Worm (Caenorhabditis elegans): Measurements from ENCODE around the gene F55C12.4.

- TF ChIP-seq ztf-11 (tag; optimal IDR thresholded peaks at IDR 0.05): no peak
- TF ChIP-seq pha-4 (tag; optimal IDR thresholded peaks at IDR 0.05): no peak
- no peak for TF ChIP-seq unc-62 (GFP tag; optimal IDR thresholded peaks at IDR 0.05)
- no peak for TF ChIP-seq nhr-76 (tag; optimal IDR thresholded peaks at IDR 0.05)
- TF ChIP-seq unc-120 (tag; optimal IDR thresholded peaks at IDR 0.05; ENCODE audit: poor library complexity, severe bottlenecking): no peak
- no peak for TF ChIP-seq blmp-1 (tag; optimal IDR thresholded peaks at IDR 0.05)
- no peak for TF ChIP-seq lsy-2 (tag; optimal IDR thresholded peaks at IDR 0.05)
- no peak for TF ChIP-seq elt-3 (tag; optimal IDR thresholded peaks at IDR 0.05)
- no peak for TF ChIP-seq nhr-28 (tag; optimal IDR thresholded peaks at IDR 0.05)
Measured at ce11 chrII:5819655-5820054, 38.6 kb downstream of the F55C12.4 start.
